Worm (Caenorhabditis elegans) whole organism, L3 larva: ENCODE data around the gene C18D11.9.

Source experiments
- R02D3.7 ChIP-seq: fragments of 150-350 bp; optimal IDR thresholded peaks from 2 replicates; lab custom pipeline; 2014; ENCODE audit warnings: missing biosample characterization, missing genetic modification characterization
- egl-27 ChIP-seq: sonication (generic microtip); optimal IDR thresholded peaks from 4 replicates; lab custom pipeline; 2017; ENCODE audit warnings: missing biosample characterization, missing genetic modification reagents, missing genetic modification characterization
- fkh-10 ChIP-seq: sonication (generic microtip); optimal IDR thresholded peaks from 2 replicates; lab custom pipeline; 2017; ENCODE audit warnings: missing biosample characterization, missing genetic modification reagents, missing genetic modification characterization
- fos-1 ChIP-seq: fragments of 150-350 bp; optimal IDR thresholded peaks from 2 replicates; lab custom pipeline; 2014; ENCODE audit warnings: missing biosample characterization, missing genetic modification characterization
- jun-1 ChIP-seq: fragments of 150-350 bp; optimal IDR thresholded peaks from 2 replicates; lab custom pipeline; 2014; ENCODE audit warnings: missing biosample characterization, missing genetic modification reagents, missing genetic modification characterization
- lin-15B ChIP-seq: fragments of 150-350 bp; optimal IDR thresholded peaks from 2 replicates; lab custom pipeline; 2014; ENCODE audit warnings: missing biosample characterization, missing genetic modification characterization
- lin-39 ChIP-seq: fragments of 150-350 bp; optimal IDR thresholded peaks from 2 replicates; lab custom pipeline; 2018; ENCODE audit warnings: missing biosample characterization, missing genetic modification reagents, missing genetic modification characterization
- nhr-12 ChIP-seq: fragments of 150-350 bp; optimal IDR thresholded peaks from 2 replicates; lab custom pipeline; 2014; ENCODE audit warnings: missing biosample characterization, missing genetic modification characterization
- nhr-28 ChIP-seq: fragments of 150-350 bp; optimal IDR thresholded peaks from 2 replicates; lab custom pipeline; 2014; ENCODE audit warnings: missing biosample characterization, missing genetic modification characterization
- pha-4 ChIP-seq: fragments of 150-350 bp; optimal IDR thresholded peaks from 2 replicates; lab custom pipeline; 2014; ENCODE audit warnings: missing biosample characterization, missing genetic modification reagents, missing genetic modification characterization
- pqm-1 ChIP-seq: fragments of 150-350 bp; optimal IDR thresholded peaks from 2 replicates; lab custom pipeline; 2017; ENCODE audit warnings: missing biosample characterization, missing genetic modification characterization, inconsistent platforms
- unc-39 ChIP-seq: sonication (generic microtip); optimal IDR thresholded peaks from 4 replicates; lab custom pipeline; 2017; ENCODE audit warnings: missing biosample characterization, missing genetic modification characterization
- unc-62 ChIP-seq: fragments of 150-350 bp; sonication (generic microtip); optimal IDR thresholded peaks from 4 replicates; lab custom pipeline; 2014; ENCODE audit warnings: missing biosample characterization, missing genetic modification reagents, missing genetic modification characterization

ce11 chrIII:11785961-11786360 lies 23.0 kb upstream of the C18D11.9 start, which contains the start of gene tbx-38:
- TF ChIP-seq nhr-12 (no peak), lin-15B (tag; lab: Kevin White, UChicago) (no peak), unc-39 (tag; lab: Kevin White, UChicago) (no peak), fkh-10 (GFP tag; lab: Kevin White, UChicago) (no peak), lin-39 (no peak), fos-1 (tag; lab: Kevin White, UChicago) (no peak), unc-62 (no peak), pqm-1 (tag; lab: Kevin White, UChicago) (no peak), nhr-28 (no peak), egl-27 (tag; lab: Kevin White, UChicago) (no peak), pha-4 (tag; lab: Kevin White, UChicago) (no peak), jun-1 (tag; lab: Kevin White, UChicago) (no peak), R02D3.7 (tag; lab: Kevin White, UChicago) (no peak)
